Worm (Caenorhabditis elegans) whole organism, L2 larva: ENCODE results near the gene F20A1.6.

ENCODE experiments used
- alr-1 ChIP-seq: fragments of 150-350 bp; optimal IDR thresholded peaks from 2 replicates; lab custom pipeline; 2014; ENCODE audit warnings: missing biosample characterization, missing genetic modification characterization
- ama-1 ChIP-seq: fragments of 150-350 bp; optimal IDR thresholded peaks from 2 replicates; lab custom pipeline; 2018; ENCODE audit warnings: inconsistent platforms
- ceh-82 ChIP-seq: fragments of 150-350 bp; optimal IDR thresholded peaks from 2 replicates; lab custom pipeline; 2014; ENCODE audit warnings: missing biosample characterization, missing genetic modification characterization
- gmeb-1 ChIP-seq: fragments of 150-350 bp; optimal IDR thresholded peaks from 2 replicates; lab custom pipeline; 2014; ENCODE audit warnings: missing biosample characterization, missing genetic modification characterization
- lin-39 ChIP-seq: fragments of 150-350 bp; optimal IDR thresholded peaks from 2 replicates; lab custom pipeline; 2014; ENCODE audit warnings: missing biosample characterization, missing genetic modification reagents, missing genetic modification characterization
- nhr-10 ChIP-seq: sonication (generic microtip); optimal IDR thresholded peaks from 2 replicates; lab custom pipeline; 2017; ENCODE audit warnings: missing biosample characterization, missing genetic modification characterization
- nhr-12 ChIP-seq: fragments of 150-350 bp; optimal IDR thresholded peaks from 2 replicates; lab custom pipeline; 2014; ENCODE audit warnings: missing biosample characterization, missing genetic modification characterization
- nhr-237 ChIP-seq: fragments of 150-350 bp; optimal IDR thresholded peaks from 2 replicates; lab custom pipeline; 2014; ENCODE audit warnings: missing biosample characterization, missing genetic modification characterization
- nhr-6 ChIP-seq: fragments of 150-350 bp; optimal IDR thresholded peaks from 2 replicates; lab custom pipeline; 2014; ENCODE audit warnings: missing biosample characterization, missing genetic modification characterization
- skn-1 ChIP-seq: sonication (generic microtip); optimal IDR thresholded peaks from 2 replicates; lab custom pipeline; 2017; ENCODE audit warnings: missing biosample characterization, missing genetic modification characterization
- unc-39 ChIP-seq: fragments of 150-350 bp; optimal IDR thresholded peaks from 2 replicates; lab custom pipeline; 2014; ENCODE audit warnings: missing biosample characterization, missing genetic modification characterization
- unc-55 ChIP-seq: fragments of 150-350 bp; sonication (generic microtip); optimal IDR thresholded peaks from 3 replicates; lab custom pipeline; 2014; ENCODE audit warnings: missing biosample characterization, missing genetic modification reagents, missing genetic modification characterization

ce11 chrV:7069605-7070004 is 42.6 kb upstream of the F20A1.6 start:
- TF ChIP-seq nhr-10: no peak
- no peak for TF ChIP-seq unc-39
- TF ChIP-seq nhr-6 (tag; lab: Kevin White, UChicago): no peak
- no peak for TF ChIP-seq skn-1 (tag; lab: Kevin White, UChicago)
- TF ChIP-seq ceh-82 (tag; lab: Kevin White, UChicago): no peak
- TF ChIP-seq ama-1 (lab: Kevin White, UChicago): no peak
- no peak for TF ChIP-seq alr-1 (tag; lab: Kevin White, UChicago)
- TF ChIP-seq lin-39 (tag; lab: Kevin White, UChicago): no peak
- TF ChIP-seq nhr-237 (tag; lab: Kevin White, UChicago): no peak
- no peak for TF ChIP-seq gmeb-1
- TF ChIP-seq unc-55 (GFP tag; lab: Kevin White, UChicago): no peak
- TF ChIP-seq nhr-12 (tag; lab: Kevin White, UChicago): no peak
